Worm (Caenorhabditis elegans) whole organism, L4 larva: ENCODE results near the gene txt-11.

Source experiments
- F26F4.8 ChIP-seq: fragments of 200-800 bp; sonication (Bioruptor generic); conservative IDR thresholded peaks from 2 replicates; pipeline ENCODE4 v1.3.6; 2022; ENCODE audit warnings: missing genetic modification characterization, missing compliant biosample characterization
- F49E8.2 ChIP-seq: sonication (generic microtip); optimal IDR thresholded peaks from 2 replicates; lab custom pipeline; 2016; ENCODE audit warnings: missing compliant biosample characterization, mild to moderate bottlenecking, missing genetic modification characterization, borderline replicate concordance
- T26A8.4 ChIP-seq: fragments of 200-800 bp; sonication (Bioruptor generic); IDR thresholded peaks from 2 replicates; pipeline ENCODE4 v1.3.6; 2022; ENCODE audit warnings: missing genetic modification characterization, missing compliant biosample characterization
- Y105C5A.15 ChIP-seq: fragments of 200-800 bp; sonication (Bioruptor generic); IDR thresholded peaks from 2 replicates; pipeline ENCODE4 v1.3.6; 2022; ENCODE audit warnings: missing genetic modification characterization, missing compliant biosample characterization
- aha-1 ChIP-seq: fragments of 150-350 bp; peaks from one replicate; lab custom pipeline; 2014; ENCODE audit warnings: missing biosample characterization, missing genetic modification characterization
- ceh-62 ChIP-seq: sonication (generic microtip); optimal IDR thresholded peaks from 2 replicates; lab custom pipeline; 2017; ENCODE audit warnings: missing biosample characterization, missing genetic modification characterization
- ceh-82 ChIP-seq: sonication (generic microtip); optimal IDR thresholded peaks from 2 replicates; lab custom pipeline; 2017; ENCODE audit warnings: missing biosample characterization, missing genetic modification characterization
- cey-2 ChIP-seq: sonication (generic microtip); optimal IDR thresholded peaks from 3 replicates; lab custom pipeline; 2017; ENCODE audit warnings: missing genetic modification characterization, mild to moderate bottlenecking, missing compliant biosample characterization, antibody characterized with exemption, borderline replicate concordance; ENCODE audit not compliant: insufficient read depth
- dmd-9 ChIP-seq: fragments of 200-800 bp; sonication (Bioruptor generic); IDR thresholded peaks from 2 replicates; pipeline ENCODE4 v1.3.6; 2022; ENCODE audit warnings: missing genetic modification reagents, missing genetic modification characterization, missing compliant biosample characterization
- duxl-1 ChIP-seq: sonication (generic microtip); optimal IDR thresholded peaks from 2 replicates; lab custom pipeline; 2016; ENCODE audit warnings: mild to moderate bottlenecking, missing genetic modification characterization, moderate library complexity, missing compliant biosample characterization; ENCODE audit not compliant: poor library complexity
- dve-1 ChIP-seq: sonication (generic microtip); optimal IDR thresholded peaks from 2 replicates; lab custom pipeline; 2017; ENCODE audit warnings: antibody characterized with exemption, mild to moderate bottlenecking, missing genetic modification characterization, missing compliant biosample characterization; ENCODE audit not compliant: insufficient read depth
- egl-27 ChIP-seq: sonication (generic microtip); optimal IDR thresholded peaks from 3 replicates; lab custom pipeline; 2017; ENCODE audit warnings: missing biosample characterization, missing genetic modification reagents, missing genetic modification characterization
- gei-8 ChIP-seq: fragments of 200-800 bp; sonication (Bioruptor generic); optimal IDR thresholded peaks from 2 replicates; lab custom pipeline; 2018; ENCODE audit warnings: mild to moderate bottlenecking, missing genetic modification characterization, missing compliant biosample characterization
- lin-15B ChIP-seq: fragments of 150-350 bp; sonication (generic microtip); optimal IDR thresholded peaks from 3 replicates; lab custom pipeline; 2014; ENCODE audit warnings: missing biosample characterization, missing genetic modification characterization
- nhr-10 ChIP-seq: fragments of 150-350 bp; optimal IDR thresholded peaks from 2 replicates; lab custom pipeline; 2014; ENCODE audit warnings: missing biosample characterization, missing genetic modification characterization
- nhr-48 ChIP-seq: sonication (generic microtip); optimal IDR thresholded peaks from 2 replicates; lab custom pipeline; 2016; ENCODE audit warnings: mild to moderate bottlenecking, missing genetic modification characterization, missing compliant biosample characterization
- nhr-6 ChIP-seq: fragments of 150-350 bp; optimal IDR thresholded peaks from 2 replicates; lab custom pipeline; 2014; ENCODE audit warnings: missing biosample characterization, missing genetic modification characterization
- nhr-76 ChIP-seq: fragments of 150-350 bp; optimal IDR thresholded peaks from 2 replicates; lab custom pipeline; 2014; ENCODE audit warnings: missing biosample characterization, missing genetic modification characterization
- nhr-77 ChIP-seq: fragments of 150-350 bp; optimal IDR thresholded peaks from 2 replicates; lab custom pipeline; 2014; ENCODE audit warnings: missing biosample characterization, missing genetic modification characterization
- php-3 ChIP-seq: fragments of 200-800 bp; sonication (Bioruptor generic); IDR thresholded peaks from 2 replicates; pipeline ENCODE4 v1.3.6; 2022; ENCODE audit warnings: missing genetic modification reagents, missing genetic modification characterization, missing compliant biosample characterization
- rbr-2 ChIP-seq: sonication (generic microtip); optimal IDR thresholded peaks from 2 replicates; lab custom pipeline; 2016; ENCODE audit warnings: missing genotype, missing genetic modification characterization, missing compliant biosample characterization
- sdz-12 ChIP-seq: fragments of 200-800 bp; sonication (Bioruptor generic); optimal IDR thresholded peaks from 2 replicates; lab custom pipeline; 2018; ENCODE audit warnings: mild to moderate bottlenecking, missing genetic modification characterization, missing compliant biosample characterization
- snpc-4 ChIP-seq: fragments of 150-350 bp; optimal IDR thresholded peaks from 2 replicates; lab custom pipeline; 2014; ENCODE audit warnings: missing biosample characterization, missing genetic modification characterization
- spr-1 ChIP-seq: sonication (generic microtip); optimal IDR thresholded peaks from 2 replicates; lab custom pipeline; 2016; ENCODE audit warnings: mild to moderate bottlenecking, missing genetic modification characterization, missing compliant biosample characterization
- unc-62 ChIP-seq, 3 experiments: fragments of 150-350 bp in 1 of 3; sonication (generic microtip); optimal IDR thresholded peaks in 2 of 3; peaks in 1 of 3; 1 replicate in 1 of 3; 2 replicates in 2 of 3; lab custom pipeline; 2014 to 2017; ENCODE audit warnings: missing biosample characterization in 3 of 3, missing genetic modification characterization in 3 of 3, missing genetic modification reagents in 3 of 3, missing genotype in 1 of 3
- zip-11 ChIP-seq: fragments of 200-800 bp; sonication (Bioruptor generic); IDR thresholded peaks from 2 replicates; pipeline ENCODE4 v1.3.6; 2022; ENCODE audit warnings: missing genetic modification characterization, missing compliant biosample characterization

The txt-11 gene

DNA sequence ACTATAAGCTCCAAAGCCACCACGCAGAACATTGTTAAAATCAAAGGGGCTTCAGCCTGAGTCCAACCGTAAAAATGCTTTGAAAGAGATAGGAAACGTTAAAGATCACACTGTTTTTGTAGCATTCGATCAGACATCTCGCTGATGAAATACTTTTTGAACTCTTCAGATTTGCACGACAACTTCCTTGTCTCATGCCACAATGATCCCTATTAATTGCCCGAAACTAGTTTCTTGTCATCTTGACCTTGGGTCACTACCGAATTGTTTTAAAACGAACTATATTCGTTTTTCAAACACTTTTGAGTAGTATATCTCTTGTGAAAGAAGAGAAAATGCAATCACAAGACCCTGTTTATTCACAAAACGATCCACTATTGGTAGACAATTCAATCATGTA lies 4.8 kb downstream of the txt-11 start, which contains the start of gene T20D4.3:
T20D4.3 (plus strand) TSS at position 301 of the 400 bp plus-strand sequence.
- peak in 1 of 2 experiments; percentile 61 for TF ChIP-seq unc-62 (GFP tag; optimal IDR thresholded peaks at IDR 0.05 in 1 of 2; lab: Kevin White, UChicago)
- TF ChIP-seq unc-62 (tag; optimal IDR thresholded peaks at IDR 0.05; lab: Kevin White, UChicago), result no peak
- no peak for TF ChIP-seq gei-8 (GFP tag; lab: Kevin White, UChicago)

DNA sequence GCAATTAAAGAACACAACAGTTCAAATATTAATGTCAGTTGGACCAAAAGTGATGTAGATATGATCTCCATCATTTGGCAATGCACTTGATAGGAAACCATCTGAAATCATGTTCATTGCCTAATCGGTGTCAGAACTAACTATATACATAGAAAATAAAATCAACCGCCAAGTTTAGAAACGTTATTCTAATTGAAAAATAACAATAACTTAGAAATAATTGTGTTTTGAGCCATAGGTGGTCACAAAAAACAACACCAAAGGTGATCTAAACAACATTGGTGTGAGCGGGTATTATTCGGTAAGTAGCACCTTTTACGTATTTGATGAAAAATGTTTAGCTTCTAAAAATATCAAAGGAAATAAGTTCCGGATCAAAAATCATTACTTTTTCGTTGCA lies 11.2 kb downstream of the txt-11 start, which contains the start of gene srab-21:
srab-21 (minus strand) TSS at position 101 of the 400 bp plus-strand sequence.
- no peak for TF ChIP-seq rbr-2
- TF ChIP-seq unc-62 (GFP tag; optimal IDR thresholded peaks at IDR 0.05 in 1 of 2; lab: Kevin White, UChicago), result peak in 1 of 2 experiments; percentile 15
- TF ChIP-seq unc-62 (tag; optimal IDR thresholded peaks at IDR 0.05; lab: Kevin White, UChicago), result no peak

ce11 chrV:3426076-3426475 lies 13.0 kb downstream of the txt-11 start, which contains the start of gene srab-22:
srab-22 (plus strand) TSS chrV:3426376.
- TF ChIP-seq F26F4.8 (GFP tag; lab: Robert Waterston, UW) (no peak), unc-62 (GFP tag; optimal IDR thresholded peaks at IDR 0.05 in 1 of 2; lab: Kevin White, UChicago) (peak in 1 of 2 experiments; percentile 14), unc-62 (tag; optimal IDR thresholded peaks at IDR 0.05; lab: Kevin White, UChicago) (no peak)

DNA sequence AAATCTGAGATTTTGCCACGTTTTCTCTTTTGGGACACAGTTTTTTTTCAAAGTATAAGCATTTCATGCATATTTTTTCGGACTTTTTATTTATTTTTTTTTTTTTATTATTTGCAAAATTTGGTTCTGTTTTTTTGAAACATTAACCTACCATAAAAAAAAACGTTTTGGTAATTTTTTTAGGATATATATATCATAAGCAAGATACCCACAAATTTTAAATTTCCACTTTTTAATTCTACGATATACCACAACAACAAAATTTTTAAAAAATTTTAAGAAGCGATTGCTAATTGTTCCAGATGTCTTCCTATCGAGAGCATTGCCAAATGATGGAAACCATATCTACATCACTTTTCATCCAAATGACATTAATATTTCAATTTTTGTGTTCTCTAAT lies 15.6 kb downstream of the txt-11 start, which contains the start of gene srab-20:
srab-20 (plus strand) TSS at position 301 of the 400 bp plus-strand sequence.
- no peak for TF ChIP-seq sdz-12 (GFP tag; lab: Kevin White, UChicago)
- no peak for TF ChIP-seq nhr-76 (tag; lab: Kevin White, UChicago)
- no peak for TF ChIP-seq nhr-6
- TF ChIP-seq nhr-10 (tag; lab: Kevin White, UChicago), result no peak
- TF ChIP-seq dve-1 (tag; lab: Kevin White, UChicago), result no peak
- TF ChIP-seq php-3 (GFP tag; lab: Robert Waterston, UW), result no peak
- TF ChIP-seq ceh-82 (tag; lab: Kevin White, UChicago), result no peak
- no peak for TF ChIP-seq lin-15B (tag; lab: Kevin White, UChicago)
- TF ChIP-seq egl-27 (tag; lab: Kevin White, UChicago), result no peak
- TF ChIP-seq spr-1 (tag; lab: Kevin White, UChicago), result no peak
- TF ChIP-seq cey-2 (tag; lab: Kevin White, UChicago), result no peak
- no peak for TF ChIP-seq Y105C5A.15 (GFP tag; lab: Robert Waterston, UW)
- TF ChIP-seq nhr-48 (tag; lab: Kevin White, UChicago), result no peak
- TF ChIP-seq T26A8.4 (GFP tag; lab: Robert Waterston, UW), result no peak

ce11 chrV:3431535-3431990 lies 18.5 kb downstream of the txt-11 start, which contains the start of the genes T20D4.19 and srj-9:
T20D4.19 (minus strand) TSS chrV:3431635.
srj-9 (plus strand) TSS chrV:3431940.
- TF ChIP-seq unc-62 (GFP tag; optimal IDR thresholded peaks at IDR 0.05 in 1 of 2; lab: Kevin White, UChicago), result peak in 1 of 2 experiments; percentile 51
- no peak for TF ChIP-seq unc-62 (tag; optimal IDR thresholded peaks at IDR 0.05; lab: Kevin White, UChicago)
- TF ChIP-seq nhr-77 (tag; lab: Kevin White, UChicago), result no peak
- TF ChIP-seq duxl-1 (tag; lab: Kevin White, UChicago), result no peak

- TF ChIP-seq F49E8.2 (no peak), aha-1 (tag; lab: Kevin White, UChicago) (peak; percentile 81)
Measured at ce11 chrV:3442609-3443008, 29.5 kb downstream of the txt-11 start.

DNA sequence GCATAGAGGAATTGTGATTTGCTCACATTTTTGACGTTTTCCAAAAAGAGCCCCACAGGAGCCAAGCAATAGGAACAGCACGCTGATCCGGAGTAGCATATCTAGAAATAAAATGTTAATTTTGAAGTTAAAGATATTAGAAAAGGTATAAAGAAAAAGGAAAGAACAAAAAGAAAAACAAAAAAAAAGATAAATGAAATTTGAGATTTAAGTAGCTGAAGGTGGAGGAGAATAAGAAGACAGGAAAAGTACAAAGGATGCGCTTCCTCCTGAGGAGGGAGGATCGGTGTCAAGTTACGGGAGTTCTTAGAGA lies 31.6 kb downstream of the txt-11 start, which contains the start of gene cfz-2:
cfz-2 (minus strand) TSS at position 101 of the 313 bp plus-strand sequence.
- TF ChIP-seq dmd-9 (GFP tag; lab: Robert Waterston, UW), result no peak
- TF ChIP-seq zip-11 (GFP tag; lab: Robert Waterston, UW), result no peak
- no peak for TF ChIP-seq ceh-62 (tag; lab: Kevin White, UChicago)
- no peak for TF ChIP-seq snpc-4
- no peak for TF ChIP-seq unc-62 (GFP tag; optimal IDR thresholded peaks at IDR 0.05 in 1 of 2; lab: Kevin White, UChicago)
- TF ChIP-seq unc-62 (tag; optimal IDR thresholded peaks at IDR 0.05; lab: Kevin White, UChicago), result no peak
